Worm (Caenorhabditis elegans) whole organism, L1 larva: ENCODE results near the gene T25E12.16.

ENCODE experiments used
- C34B4.2 ChIP-seq: sonication (generic microtip); optimal IDR thresholded peaks from 2 replicates; lab custom pipeline; 2017; ENCODE audit warnings: mild to moderate bottlenecking, missing genetic modification characterization, missing compliant biosample characterization
- alr-1 ChIP-seq: fragments of 200-800 bp; sonication (Bioruptor generic); optimal IDR thresholded peaks from 2 replicates; lab custom pipeline; 2018; ENCODE audit warnings: borderline replicate concordance, mild to moderate bottlenecking, missing genetic modification characterization, missing compliant biosample characterization
- blmp-1 ChIP-seq: fragments of 150-350 bp; optimal IDR thresholded peaks from 2 replicates; lab custom pipeline; 2014; ENCODE audit warnings: missing biosample characterization, missing genetic modification characterization
- ceh-63 ChIP-seq: fragments of 200-800 bp; sonication (Bioruptor generic); optimal IDR thresholded peaks from 2 replicates; lab custom pipeline; 2018; ENCODE audit warnings: mild to moderate bottlenecking, missing genetic modification characterization, missing compliant biosample characterization
- ceh-8 ChIP-seq: fragments of 200-800 bp; sonication (Bioruptor generic); optimal IDR thresholded peaks from 2 replicates; lab custom pipeline; 2018; ENCODE audit warnings: mild to moderate bottlenecking, missing genetic modification characterization, moderate library complexity, missing compliant biosample characterization
- ceh-82 ChIP-seq, 3 experiments: fragments of 150-350 bp in 1 of 3; sonication (generic microtip) in 2 of 3; optimal IDR thresholded peaks; 2 replicates each; lab custom pipeline; 2014 to 2017; ENCODE audit warnings: missing biosample characterization in 3 of 3, missing genetic modification characterization in 3 of 3
- ceh-88 ChIP-seq: fragments of 200-800 bp; sonication (Bioruptor generic); IDR thresholded peaks from 2 replicates; pipeline ENCODE4 v1.3.6; 2022; ENCODE audit warnings: missing genetic modification characterization, missing compliant biosample characterization
- ceh-90 ChIP-seq: sonication (generic microtip); optimal IDR thresholded peaks from 2 replicates; lab custom pipeline; 2016; ENCODE audit warnings: missing genetic modification characterization, missing compliant biosample characterization
- dpl-1 ChIP-seq, 3 experiments: fragments of 150-350 bp in 2 of 3; sonication (generic microtip) in 1 of 3; optimal IDR thresholded peaks; 2 replicates each; lab custom pipeline; 2014 to 2017; ENCODE audit warnings: missing biosample characterization in 3 of 3, missing genetic modification characterization in 3 of 3, missing genetic modification reagents in 3 of 3
- dsc-1 ChIP-seq: sonication (generic microtip); optimal IDR thresholded peaks from 2 replicates; lab custom pipeline; 2016; ENCODE audit warnings: mild to moderate bottlenecking, missing genetic modification characterization, missing compliant biosample characterization
- efl-1 ChIP-seq, 4 experiments: fragments of 150-350 bp; optimal IDR thresholded peaks in 3 of 4; peaks in 1 of 4; 1 replicate in 1 of 4; 2 replicates in 3 of 4; lab custom pipeline; 2014; ENCODE audit warnings: missing biosample characterization in 2 of 4, missing genetic modification characterization in 2 of 4, missing genetic modification reagents in 2 of 4
- egl-13 ChIP-seq: sonication (generic microtip); optimal IDR thresholded peaks from 2 replicates; lab custom pipeline; 2016; ENCODE audit warnings: missing genotype, missing genetic modification reagents, missing genetic modification characterization, missing compliant biosample characterization
- elt-2 ChIP-seq: sonication (generic microtip); optimal IDR thresholded peaks from 2 replicates; lab custom pipeline; 2016; ENCODE audit warnings: missing genetic modification characterization, mild to moderate bottlenecking, inconsistent platforms, missing compliant biosample characterization, missing genetic modification reagents
- ets-5 ChIP-seq: fragments of 200-800 bp; sonication (Bioruptor generic); IDR thresholded peaks from 2 replicates; pipeline ENCODE4 v1.3.6; 2022; ENCODE audit warnings: missing genetic modification characterization, missing compliant biosample characterization
- fkh-10 ChIP-seq: sonication (generic microtip); optimal IDR thresholded peaks from 2 replicates; lab custom pipeline; 2017; ENCODE audit warnings: missing biosample characterization, missing genetic modification reagents, missing genetic modification characterization
- grh-1 ChIP-seq: fragments of 200-800 bp; sonication (Bioruptor generic); IDR thresholded peaks from 2 replicates; pipeline ENCODE4 v1.3.6; 2022; ENCODE audit warnings: missing genetic modification reagents, missing genetic modification characterization, missing compliant biosample characterization
- irx-1 ChIP-seq: sonication (generic microtip); optimal IDR thresholded peaks from 2 replicates; lab custom pipeline; 2016; ENCODE audit warnings: missing genetic modification characterization, missing compliant biosample characterization
- isw-1 ChIP-seq: fragments of 200-800 bp; sonication (Bioruptor generic); IDR thresholded peaks from 2 replicates; pipeline ENCODE4 v1.3.6; 2022; ENCODE audit warnings: missing genetic modification characterization, missing compliant biosample characterization
- lin-13 ChIP-seq: fragments of 150-350 bp; optimal IDR thresholded peaks from 2 replicates; lab custom pipeline; 2014; ENCODE audit warnings: missing biosample characterization, missing genetic modification reagents, missing genetic modification characterization
- lin-14 ChIP-seq: fragments of 200-800 bp; sonication (Bioruptor generic); optimal IDR thresholded peaks from 2 replicates; lab custom pipeline; 2018; ENCODE audit warnings: mild to moderate bottlenecking, missing genetic modification characterization, moderate library complexity, missing compliant biosample characterization
- lin-35 ChIP-seq, 2 experiments: fragments of 150-350 bp; optimal IDR thresholded peaks; 2 replicates each; lab custom pipeline; 2014; ENCODE audit warnings: missing biosample characterization in 2 of 2, missing genetic modification characterization in 2 of 2, missing genetic modification reagents in 2 of 2
- lin-39 ChIP-seq: fragments of 150-350 bp; optimal IDR thresholded peaks from 2 replicates; lab custom pipeline; 2014; ENCODE audit warnings: missing biosample characterization, missing genetic modification reagents, missing genetic modification characterization
- lir-3 ChIP-seq: sonication (generic microtip); optimal IDR thresholded peaks from 2 replicates; lab custom pipeline; 2016; ENCODE audit warnings: mild to moderate bottlenecking, missing genetic modification characterization, moderate library complexity, missing compliant biosample characterization; ENCODE audit not compliant: poor library complexity
- mab-9 ChIP-seq: fragments of 200-800 bp; sonication (Bioruptor generic); IDR thresholded peaks from 2 replicates; pipeline ENCODE4 v1.3.6; 2022; ENCODE audit warnings: missing genetic modification reagents, missing genetic modification characterization, missing compliant biosample characterization
- mef-2 ChIP-seq: fragments of 150-350 bp; optimal IDR thresholded peaks from 2 replicates; lab custom pipeline; 2014; ENCODE audit warnings: missing biosample characterization, missing genetic modification characterization
- nhr-19 ChIP-seq: fragments of 200-800 bp; sonication (Bioruptor generic); conservative IDR thresholded peaks from 2 replicates; pipeline ENCODE4 v1.3.6; 2022; ENCODE audit warnings: missing genetic modification characterization, missing compliant biosample characterization
- nhr-28 ChIP-seq: fragments of 150-350 bp; optimal IDR thresholded peaks from 2 replicates; lab custom pipeline; 2014; ENCODE audit warnings: missing biosample characterization, missing genetic modification characterization
- nhr-90 ChIP-seq: sonication (generic microtip); optimal IDR thresholded peaks from 2 replicates; lab custom pipeline; 2016; ENCODE audit warnings: mild to moderate bottlenecking, missing genetic modification characterization, missing compliant biosample characterization; ENCODE audit not compliant: poor library complexity
- pag-3 ChIP-seq: sonication (generic microtip); optimal IDR thresholded peaks from 2 replicates; lab custom pipeline; 2017; ENCODE audit warnings: missing genetic modification characterization, mild to moderate bottlenecking, missing compliant biosample characterization, antibody characterized with exemption, borderline replicate concordance; ENCODE audit not compliant: insufficient read depth
- rnt-1 ChIP-seq: sonication (generic microtip); optimal IDR thresholded peaks from 2 replicates; lab custom pipeline; 2016; ENCODE audit warnings: mild to moderate bottlenecking, missing genetic modification characterization, moderate library complexity, missing compliant biosample characterization
- snu-23 ChIP-seq: sonication (generic microtip); optimal IDR thresholded peaks from 2 replicates; lab custom pipeline; 2016; ENCODE audit warnings: missing genetic modification characterization, missing compliant biosample characterization
- sup-37 ChIP-seq: fragments of 200-800 bp; sonication (Bioruptor generic); optimal IDR thresholded peaks from 2 replicates; lab custom pipeline; 2018; ENCODE audit warnings: mild to moderate bottlenecking, missing genetic modification characterization, missing compliant biosample characterization
- swsn-7 ChIP-seq: sonication (generic microtip); optimal IDR thresholded peaks from 2 replicates; lab custom pipeline; 2016; ENCODE audit warnings: missing genetic modification characterization, missing compliant biosample characterization
- tbx-2 ChIP-seq: sonication (generic microtip); optimal IDR thresholded peaks from 2 replicates; lab custom pipeline; 2016; ENCODE audit warnings: missing genetic modification characterization, missing compliant biosample characterization
- unc-62 ChIP-seq: fragments of 150-350 bp; optimal IDR thresholded peaks from 2 replicates; lab custom pipeline; 2014; ENCODE audit warnings: missing biosample characterization, missing genetic modification reagents, missing genetic modification characterization
- unc-86 ChIP-seq: sonication (generic microtip); optimal IDR thresholded peaks from 2 replicates; lab custom pipeline; 2016; ENCODE audit warnings: missing genetic modification characterization, missing compliant biosample characterization
- unc-98 ChIP-seq: fragments of 200-800 bp; sonication (Bioruptor generic); IDR thresholded peaks from 2 replicates; pipeline ENCODE4 v1.3.6; 2022; ENCODE audit warnings: missing genetic modification characterization, missing compliant biosample characterization
- zip-4 ChIP-seq: fragments of 200-800 bp; sonication (Bioruptor generic); optimal IDR thresholded peaks from 2 replicates; lab custom pipeline; 2018; ENCODE audit warnings: mild to moderate bottlenecking, missing genetic modification characterization, moderate library complexity, missing compliant biosample characterization
- ztf-4 ChIP-seq: fragments of 150-350 bp; optimal IDR thresholded peaks from 2 replicates; lab custom pipeline; 2014; ENCODE audit warnings: missing biosample characterization, missing genetic modification characterization

T25E12.16 gene

DNA sequence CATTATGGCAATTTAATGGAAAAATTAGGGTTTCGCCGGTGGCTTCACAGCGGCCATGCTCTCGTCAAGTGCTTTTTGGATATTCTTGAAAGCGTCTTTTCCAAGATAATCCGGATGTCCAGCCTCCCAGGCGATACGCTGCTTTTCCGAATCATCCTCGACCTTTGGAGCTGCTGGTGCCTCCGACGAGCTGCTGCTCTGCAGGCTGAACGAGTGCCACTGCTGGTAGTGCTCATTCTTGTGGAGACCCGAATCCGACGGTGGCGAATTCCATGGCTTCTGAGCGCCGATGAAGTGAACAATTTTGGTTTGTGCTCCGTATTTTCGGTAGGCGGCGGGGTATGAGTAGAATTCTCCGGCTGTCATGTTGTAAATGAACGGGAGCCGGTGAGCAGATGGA is 11.6 kb upstream of the T25E12.16 start:
- no peak for TF ChIP-seq lir-3 (tag; lab: Kevin White, UChicago)
- TF ChIP-seq irx-1 (tag; lab: Kevin White, UChicago): no peak
- no peak for TF ChIP-seq snu-23 (GFP tag; lab: Kevin White, UChicago)
- no peak for TF ChIP-seq lin-35 (GFP tag; optimal IDR thresholded peaks at IDR 0.05; lab: Kevin White, UChicago)
- TF ChIP-seq rnt-1 (tag; lab: Kevin White, UChicago): no peak
- no peak for TF ChIP-seq nhr-19 (GFP tag; lab: Robert Waterston, UW)
- TF ChIP-seq elt-2: no peak
- no peak for TF ChIP-seq ceh-82 (tag; optimal IDR thresholded peaks at IDR 0.05; lab: Kevin White, UChicago)
- TF ChIP-seq unc-98 (GFP tag; lab: Robert Waterston, UW): no peak
- TF ChIP-seq egl-13 (tag; lab: Kevin White, UChicago): no peak
- no peak for TF ChIP-seq grh-1
- no peak for TF ChIP-seq zip-4
- no peak for TF ChIP-seq blmp-1
- TF ChIP-seq lin-14 (GFP tag; lab: Kevin White, UChicago): no peak
- no peak for TF ChIP-seq ceh-8 (GFP tag; lab: Kevin White, UChicago)
- no peak for TF ChIP-seq unc-62 (GFP tag; lab: Kevin White, UChicago)
- no peak for TF ChIP-seq C34B4.2
- no peak for TF ChIP-seq lin-13 (GFP tag; lab: Kevin White, UChicago)
- no peak for TF ChIP-seq isw-1 (GFP tag; lab: Robert Waterston, UW)

DNA sequence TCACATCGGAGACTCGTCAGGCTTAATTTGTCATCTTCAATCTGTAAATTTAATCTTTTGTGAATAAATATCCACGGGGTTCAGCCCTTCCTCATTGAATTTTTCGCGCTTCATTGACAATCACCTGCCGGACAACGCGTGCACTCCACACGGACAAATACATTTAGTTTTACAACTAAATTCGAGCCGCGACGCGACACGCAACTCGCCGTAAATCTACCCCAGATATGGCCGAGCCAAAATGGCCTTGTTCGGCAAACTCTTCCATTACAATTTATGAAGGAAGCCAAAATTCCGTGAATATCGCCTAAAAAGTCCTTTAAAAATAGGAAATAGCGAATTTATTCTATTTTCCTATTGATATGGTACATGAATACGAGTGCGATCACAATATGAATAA is 11.2 kb upstream of the T25E12.16 start:
- TF ChIP-seq unc-86 (tag; lab: Kevin White, UChicago): no peak
- no peak for TF ChIP-seq swsn-7 (tag; lab: Kevin White, UChicago)
- TF ChIP-seq pag-3 (tag; lab: Kevin White, UChicago): no peak
- no peak for TF ChIP-seq tbx-2
- no peak for TF ChIP-seq ztf-4
- no peak for TF ChIP-seq ceh-90 (tag; lab: Kevin White, UChicago)
- no peak for TF ChIP-seq dsc-1
- TF ChIP-seq ceh-88 (GFP tag; lab: Robert Waterston, UW): no peak
- TF ChIP-seq sup-37 (GFP tag; lab: Kevin White, UChicago): no peak
- no peak for TF ChIP-seq ceh-63 (GFP tag; lab: Kevin White, UChicago)
- TF ChIP-seq lin-35 (GFP tag; optimal IDR thresholded peaks at IDR 0.05; lab: Kevin White, UChicago): no peak
- TF ChIP-seq lin-39 (tag; lab: Kevin White, UChicago): no peak
- TF ChIP-seq nhr-90 (tag; lab: Kevin White, UChicago): no peak
- TF ChIP-seq snu-23 (GFP tag; lab: Kevin White, UChicago): no peak
- no peak for TF ChIP-seq isw-1 (GFP tag; lab: Robert Waterston, UW)
- no peak for TF ChIP-seq mab-9 (GFP tag; lab: Robert Waterston, UW)
- TF ChIP-seq rnt-1 (tag; lab: Kevin White, UChicago): no peak
- TF ChIP-seq, all 84 proteins: peak for 0

DNA sequence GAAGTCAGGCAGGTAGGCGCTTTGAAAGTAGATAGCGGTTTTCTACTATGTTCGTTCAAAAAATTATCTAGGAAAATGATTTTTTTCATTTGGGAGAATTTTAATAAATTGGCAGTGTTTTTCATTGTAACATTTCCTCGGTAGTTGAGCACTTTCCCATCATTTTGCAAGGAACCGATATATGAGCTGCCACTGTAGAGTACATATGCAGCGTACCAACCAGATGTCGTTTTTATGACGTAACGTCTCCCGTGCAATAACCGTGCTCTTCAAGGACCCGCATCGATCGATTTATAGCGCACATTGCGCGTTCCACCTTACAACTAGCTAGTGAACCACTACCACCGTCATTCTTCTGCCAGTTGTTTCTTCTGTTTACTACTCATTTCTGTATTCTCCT is 8.5 kb upstream of the T25E12.16 start, which contains the start of gene T25E12.6:
Gene T25E12.6, plus strand, starts transcription at position 301 of the 400 bp plus-strand sequence.
- TF ChIP-seq dpl-1 (GFP tag; optimal IDR thresholded peaks at IDR 0.05; lab: Kevin White, UChicago): no peak
- TF ChIP-seq efl-1 (optimal IDR thresholded peaks at IDR 0.05; lab: Kevin White, UChicago): no peak
- no peak for TF ChIP-seq efl-1 (GFP tag; optimal IDR thresholded peaks at IDR 0.05 in 1 of 2; lab: Kevin White, UChicago)
- no peak for TF ChIP-seq alr-1
- no peak for TF ChIP-seq irx-1 (tag; lab: Kevin White, UChicago)
- TF ChIP-seq ceh-63 (GFP tag; lab: Kevin White, UChicago): no peak
- no peak for TF ChIP-seq swsn-7 (tag; lab: Kevin White, UChicago)
- no peak for TF ChIP-seq fkh-10 (GFP tag; lab: Kevin White, UChicago)
- TF ChIP-seq lin-14 (GFP tag; lab: Kevin White, UChicago): no peak
- TF ChIP-seq rnt-1 (tag; lab: Kevin White, UChicago): no peak
- no peak for TF ChIP-seq nhr-28
- no peak for TF ChIP-seq ets-5 (GFP tag; lab: Robert Waterston, UW)
- no peak for TF ChIP-seq mef-2
- TF ChIP-seq, all 84 proteins: peak for 0
